Worm (Caenorhabditis elegans): ENCODE results near the gene nduf-2.2.

Gene nduf-2.2

ce11 chrIII:6453665-6454064 is 11.4 kb upstream of the nduf-2.2 start (continued):
- TF ChIP-seq ceh-48 (tag; optimal IDR thresholded peaks at IDR 0.05) (peak; percentile 8), F13H6.1 (tag; optimal IDR thresholded peaks at IDR 0.05) (peak; percentile 54), gmeb-2 (tag; optimal IDR thresholded peaks at IDR 0.05) (peak; percentile 55), K02D7.2 (tag; optimal IDR thresholded peaks at IDR 0.05) (no peak), pqm-1 (tag; optimal IDR thresholded peaks at IDR 0.05) (peak; percentile 32), T23F11.4 (GFP tag; optimal IDR thresholded peaks at IDR 0.05) (peak; percentile 37), ceh-34 (tag; optimal IDR thresholded peaks at IDR 0.05) (peak; percentile 87), elt-2 (tag; optimal IDR thresholded peaks at IDR 0.05) (peak; percentile 80), lim-6 (tag; optimal IDR thresholded peaks at IDR 0.05) (peak; percentile 26), odd-2 (tag; optimal IDR thresholded peaks at IDR 0.05) (no peak), C08G9.2 (tag; optimal IDR thresholded peaks at IDR 0.05) (no peak), fkh-6 (tag; optimal IDR thresholded peaks at IDR 0.05) (peak; percentile 56), ttx-3 (tag; optimal IDR thresholded peaks at IDR 0.05) (peak; percentile 62), pat-9 (tag; optimal IDR thresholded peaks at IDR 0.05) (peak; percentile 62), elt-4 (tag; optimal IDR thresholded peaks at IDR 0.05) (no peak), pag-3 (tag; optimal IDR thresholded peaks at IDR 0.05; ENCODE audit: borderline replicate concordance) (no peak), lin-11 (tag; optimal IDR thresholded peaks at IDR 0.05) (peak; percentile 5), ceh-19 (GFP tag; optimal IDR thresholded peaks at IDR 0.05) (peak; percentile 77), ceh-2 (tag; optimal IDR thresholded peaks at IDR 0.05) (peak; percentile 45), ztf-16 (tag; optimal IDR thresholded peaks at IDR 0.05) (peak; percentile 74), unc-55 (GFP tag; optimal IDR thresholded peaks at IDR 0.05) (no peak), syd-9 (tag; optimal IDR thresholded peaks at IDR 0.05) (peak; percentile 33), eyg-1 (tag; optimal IDR thresholded peaks at IDR 0.05) (no peak), sox-2 (GFP tag; IDR thresholded peaks at IDR 0.05) (0 out of 2 replicates have a peak, but pooled peaks have one; percentile 23), ceh-24 (tag; optimal IDR thresholded peaks at IDR 0.05) (no peak), ceh-30 (tag; optimal IDR thresholded peaks at IDR 0.05) (peak; percentile 37), sdc-2 (tag; optimal IDR thresholded peaks at IDR 0.05) (peak; percentile 55), ets-4 (tag; optimal IDR thresholded peaks at IDR 0.05) (peak; percentile 31), unc-3 (GFP tag; conservative IDR thresholded peaks at IDR 0.05) (no peak), unc-3 (tag; optimal IDR thresholded peaks at IDR 0.05) (peak; percentile 36), dve-1 (tag; optimal IDR thresholded peaks at IDR 0.05) (peak; percentile 79), unc-86 (tag; optimal IDR thresholded peaks at IDR 0.05) (peak; percentile 31), Y22D7AL.16 (tag; optimal IDR thresholded peaks at IDR 0.05) (no peak), tbx-7 (tag; optimal IDR thresholded peaks at IDR 0.05) (no peak), npax-4 (tag; optimal IDR thresholded peaks at IDR 0.05) (no peak), ceh-14 (tag; optimal IDR thresholded peaks at IDR 0.05) (peak; percentile 68), ceh-22 (tag; optimal IDR thresholded peaks at IDR 0.05) (no peak), zip-5 (tag; optimal IDR thresholded peaks at IDR 0.05) (no peak), unc-42 (tag; optimal IDR thresholded peaks at IDR 0.05) (peak; percentile 56), ama-1 (optimal IDR thresholded peaks at IDR 0.05) (no peak), ref-2 (tag; optimal IDR thresholded peaks at IDR 0.05) (peak; percentile 32), hlh-6 (tag; optimal IDR thresholded peaks at IDR 0.05) (no peak), C38D4.7 (GFP tag; optimal IDR thresholded peaks at IDR 0.05) (peak; percentile 32), pros-1 (tag; optimal IDR thresholded peaks at IDR 0.05) (peak; percentile 14), ceh-6 (GFP tag; optimal IDR thresholded peaks at IDR 0.05) (no peak), nhr-11 (tag; optimal IDR thresholded peaks at IDR 0.05) (no peak), che-1 (tag; optimal IDR thresholded peaks at IDR 0.05) (peak; percentile 22), ceh-45 (GFP tag; IDR thresholded peaks at IDR 0.05) (no peak), ceh-31 (tag; optimal IDR thresholded peaks at IDR 0.05) (peak; percentile 75)

Data from whole organism, late embryonic.